Worm (Caenorhabditis elegans) whole organism, L4 larva: ENCODE data around the gene F59A6.4.

Experiments used
- D1046.2 ChIP-seq: fragments of 200-800 bp; sonication (Bioruptor generic); IDR thresholded peaks from 2 replicates; pipeline ENCODE4 v1.3.6; 2022; ENCODE audit warnings: missing genetic modification characterization, missing compliant biosample characterization
- F49E8.2 ChIP-seq: sonication (generic microtip); optimal IDR thresholded peaks from 2 replicates; lab custom pipeline; 2016; ENCODE audit warnings: missing compliant biosample characterization, mild to moderate bottlenecking, missing genetic modification characterization, borderline replicate concordance
- R02D3.7 ChIP-seq: fragments of 150-350 bp; sonication (generic microtip); optimal IDR thresholded peaks from 3 replicates; lab custom pipeline; 2014; ENCODE audit warnings: missing biosample characterization, missing genetic modification characterization
- Y48G9A.11 ChIP-seq: fragments of 200-800 bp; sonication (Bioruptor generic); IDR thresholded peaks from 2 replicates; pipeline ENCODE4 v1.3.6; 2022; ENCODE audit warnings: missing genetic modification reagents, missing genetic modification characterization, missing compliant biosample characterization
- Y5F2A.4 ChIP-seq: fragments of 200-800 bp; sonication (Bioruptor generic); optimal IDR thresholded peaks from 2 replicates; lab custom pipeline; 2018; ENCODE audit warnings: mild to moderate bottlenecking, missing genetic modification characterization, missing compliant biosample characterization
- Y75B8A.6 ChIP-seq: fragments of 200-800 bp; sonication (Bioruptor generic); IDR thresholded peaks from 2 replicates; pipeline ENCODE4 v1.3.6; 2022; ENCODE audit warnings: missing genetic modification reagents, missing genetic modification characterization, missing compliant biosample characterization
- ama-1 ChIP-seq: fragments of 150-350 bp; optimal IDR thresholded peaks from 2 replicates; lab custom pipeline; 2014; ENCODE audit warnings: inconsistent platforms, mixed read lengths
- arid-1 ChIP-seq: fragments of 200-800 bp; sonication (Bioruptor generic); conservative IDR thresholded peaks from 2 replicates; pipeline ENCODE4 v1.3.6; 2022; ENCODE audit warnings: missing genetic modification reagents, missing genetic modification characterization, missing compliant biosample characterization
- attf-4 ChIP-seq: sonication (generic microtip); optimal IDR thresholded peaks from 3 replicates; lab custom pipeline; 2017; ENCODE audit warnings: missing biosample characterization, missing genetic modification characterization
- ceh-28 ChIP-seq: fragments of 150-350 bp; optimal IDR thresholded peaks from 2 replicates; lab custom pipeline; 2014; ENCODE audit warnings: missing biosample characterization, missing genetic modification reagents, missing genetic modification characterization
- ceh-32 ChIP-seq: sonication (generic microtip); optimal IDR thresholded peaks from 2 replicates; lab custom pipeline; 2016; ENCODE audit warnings: mild to moderate bottlenecking, missing genetic modification characterization, missing compliant biosample characterization; ENCODE audit not compliant: poor library complexity
- cey-2 ChIP-seq: sonication (generic microtip); optimal IDR thresholded peaks from 3 replicates; lab custom pipeline; 2017; ENCODE audit warnings: missing genetic modification characterization, mild to moderate bottlenecking, missing compliant biosample characterization, antibody characterized with exemption, borderline replicate concordance; ENCODE audit not compliant: insufficient read depth
- ctbp-1 ChIP-seq: fragments of 200-800 bp; sonication (Bioruptor generic); IDR thresholded peaks from 2 replicates; pipeline ENCODE4 v1.3.6; 2022; ENCODE audit warnings: missing genetic modification reagents, missing genetic modification characterization, missing compliant biosample characterization
- daf-12 ChIP-seq: fragments of 150-350 bp; optimal IDR thresholded peaks from 2 replicates; lab custom pipeline; 2014; ENCODE audit warnings: missing biosample characterization, missing genetic modification reagents, missing genetic modification characterization
- daf-19 ChIP-seq: fragments of 200-800 bp; sonication (Bioruptor generic); conservative IDR thresholded peaks from 2 replicates; pipeline ENCODE4 v1.3.6; 2022; ENCODE audit warnings: missing genetic modification characterization, missing compliant biosample characterization
- dmd-8 ChIP-seq: fragments of 200-800 bp; sonication (Bioruptor generic); IDR thresholded peaks from 2 replicates; pipeline ENCODE4 v1.3.6; 2022; ENCODE audit warnings: missing genetic modification characterization, missing compliant biosample characterization
- dpl-1 ChIP-seq: fragments of 150-350 bp; optimal IDR thresholded peaks from 2 replicates; lab custom pipeline; 2014; ENCODE audit warnings: missing biosample characterization, missing genetic modification reagents, missing genetic modification characterization
- fos-1 ChIP-seq: fragments of 150-350 bp; optimal IDR thresholded peaks from 2 replicates; lab custom pipeline; 2014; ENCODE audit warnings: missing biosample characterization, missing genetic modification characterization
- jun-1 ChIP-seq: fragments of 150-350 bp; optimal IDR thresholded peaks from 2 replicates; lab custom pipeline; 2014; ENCODE audit warnings: missing biosample characterization, missing genetic modification reagents, missing genetic modification characterization
- lin-38 ChIP-seq: fragments of 200-800 bp; sonication (Bioruptor generic); IDR thresholded peaks from 2 replicates; pipeline ENCODE4 v1.3.6; 2022; ENCODE audit warnings: missing genetic modification reagents, missing genetic modification characterization, missing compliant biosample characterization
- lsy-2 ChIP-seq, 2 experiments: fragments of 150-350 bp in 1 of 2; sonication (generic microtip) in 1 of 2; optimal IDR thresholded peaks; 2 replicates each; lab custom pipeline; 2014 to 2017; ENCODE audit warnings: missing biosample characterization in 2 of 2, missing genetic modification characterization in 2 of 2
- madf-9 ChIP-seq: fragments of 200-800 bp; sonication (Bioruptor generic); conservative IDR thresholded peaks from 2 replicates; pipeline ENCODE4 v1.3.6; 2022; ENCODE audit warnings: missing genetic modification reagents, missing genetic modification characterization, missing compliant biosample characterization
- mdl-1 ChIP-seq, 2 experiments: fragments of 150-350 bp in 1 of 2; sonication (generic microtip) in 1 of 2; optimal IDR thresholded peaks; 2 replicates each; lab custom pipeline; 2014 to 2017; ENCODE audit warnings: missing biosample characterization in 2 of 2, missing genetic modification characterization in 2 of 2
- nhr-10 ChIP-seq: fragments of 150-350 bp; optimal IDR thresholded peaks from 2 replicates; lab custom pipeline; 2014; ENCODE audit warnings: missing biosample characterization, missing genetic modification characterization
- nhr-102 ChIP-seq: sonication (generic microtip); optimal IDR thresholded peaks from 2 replicates; lab custom pipeline; 2016; ENCODE audit warnings: mild to moderate bottlenecking, missing genetic modification characterization, moderate library complexity, missing compliant biosample characterization
- nhr-237 ChIP-seq: sonication (generic microtip); optimal IDR thresholded peaks from 2 replicates; lab custom pipeline; 2017; ENCODE audit warnings: missing biosample characterization, missing genetic modification characterization
- nhr-41 ChIP-seq: fragments of 200-800 bp; sonication (Bioruptor generic); IDR thresholded peaks from 2 replicates; pipeline ENCODE4 v1.3.6; 2022; ENCODE audit warnings: missing genetic modification reagents, missing genetic modification characterization, missing compliant biosample characterization
- nhr-77 ChIP-seq: fragments of 150-350 bp; optimal IDR thresholded peaks from 2 replicates; lab custom pipeline; 2014; ENCODE audit warnings: missing biosample characterization, missing genetic modification characterization
- snpc-1.2 ChIP-seq: fragments of 200-800 bp; sonication (Bioruptor generic); IDR thresholded peaks from 2 replicates; pipeline ENCODE4 v1.3.6; 2022; ENCODE audit warnings: missing genetic modification reagents, missing genetic modification characterization, missing compliant biosample characterization
- unc-62 ChIP-seq, 3 experiments: fragments of 150-350 bp in 1 of 3; sonication (generic microtip); optimal IDR thresholded peaks in 2 of 3; peaks in 1 of 3; 1 replicate in 1 of 3; 2 replicates in 2 of 3; lab custom pipeline; 2014 to 2017; ENCODE audit warnings: missing biosample characterization in 3 of 3, missing genetic modification characterization in 3 of 3, missing genetic modification reagents in 3 of 3, missing genotype in 1 of 3
- vab-7 ChIP-seq: fragments of 200-800 bp; sonication (Bioruptor generic); IDR thresholded peaks from 2 replicates; pipeline ENCODE4 v1.3.6; 2022; ENCODE audit warnings: missing genetic modification reagents, missing genetic modification characterization, missing compliant biosample characterization
- zfp-2 ChIP-seq: sonication (generic microtip); optimal IDR thresholded peaks from 2 replicates; lab custom pipeline; 2016; ENCODE audit warnings: mild to moderate bottlenecking, missing genetic modification characterization, missing compliant biosample characterization
- zfp-3 ChIP-seq: fragments of 200-800 bp; sonication (Bioruptor generic); conservative IDR thresholded peaks from 2 replicates; pipeline ENCODE4 v1.3.6; 2022; ENCODE audit warnings: missing genetic modification reagents, missing genetic modification characterization, missing compliant biosample characterization

The F59A6.4 gene

ce11 chrII:5032669-5033068 is 27.8 kb downstream of the F59A6.4 start (continued):
- TF ChIP-seq ceh-28 (tag; lab: Kevin White, UChicago) (no peak), fos-1 (tag; lab: Kevin White, UChicago) (no peak), ctbp-1 (GFP tag; lab: Robert Waterston, UW) (0 out of 2 replicates have a peak, but pooled peaks have one; percentile 41), daf-19 (peak; percentile 75; the same call in 1 of the 2 replicates)
- TF ChIP-seq, all 104 proteins: peak for 73

ce11 chrII:5033935-5034334 is 29.1 kb downstream of the F59A6.4 start, which contains the start of gene F33G12.3:
TSS of gene F33G12.3 (minus strand) at chrII:5034035.
- TF ChIP-seq nhr-77 (tag; lab: Kevin White, UChicago) (no peak), vab-7 (GFP tag; lab: Robert Waterston, UW) (no peak), ama-1 (lab: Kevin White, UChicago) (no peak), nhr-237 (no peak), dmd-8 (GFP tag; lab: Robert Waterston, UW) (no peak)
- TF ChIP-seq, all 104 proteins: peak for 0

ce11 chrII:5036128-5036527 is 31.2 kb downstream of the F59A6.4 start, which contains the start of gene lrr-1:
TSS of gene lrr-1 (minus strand) at chrII:5036439.
- no peak for TF ChIP-seq Y75B8A.6 (GFP tag; lab: Robert Waterston, UW)
- 0 out of 2 replicates have a peak, but pooled peaks have one; percentile 29 for TF ChIP-seq arid-1
- TF ChIP-seq unc-62 (GFP tag; optimal IDR thresholded peaks at IDR 0.05 in 1 of 2; lab: Kevin White, UChicago), result peak in 1 of 2 experiments; percentile 85
- TF ChIP-seq unc-62 (tag; optimal IDR thresholded peaks at IDR 0.05; lab: Kevin White, UChicago), result no peak
- TF ChIP-seq F49E8.2, result no peak

- TF ChIP-seq nhr-102 (tag; lab: Kevin White, UChicago) (no peak), dpl-1 (GFP tag; lab: Kevin White, UChicago) (peak; percentile 21), mdl-1 (tag; optimal IDR thresholded peaks at IDR 0.05; lab: Kevin White, UChicago) (no peak), cey-2 (tag; lab: Kevin White, UChicago) (no peak), ceh-32 (tag; lab: Kevin White, UChicago) (no peak), daf-12 (tag; lab: Kevin White, UChicago) (no peak), daf-19 (no peak), zfp-3 (no peak), D1046.2 (GFP tag; lab: Robert Waterston, UW) (no peak), zfp-2 (tag; lab: Kevin White, UChicago) (no peak), jun-1 (tag; lab: Kevin White, UChicago) (no peak), R02D3.7 (tag; lab: Kevin White, UChicago) (no peak), Y5F2A.4 (GFP tag; lab: Kevin White, UChicago) (no peak), nhr-41 (GFP tag; lab: Robert Waterston, UW) (no peak), snpc-1.2 (GFP tag; lab: Robert Waterston, UW) (0 out of 2 replicates have a peak, but pooled peaks have one; percentile 3), nhr-10 (tag; lab: Kevin White, UChicago) (no peak), Y48G9A.11 (GFP tag; lab: Robert Waterston, UW) (no peak), madf-9 (no peak), lsy-2 (tag; optimal IDR thresholded peaks at IDR 0.05; lab: Kevin White, UChicago) (peak in 1 of 2 experiments; percentile 40), attf-4 (tag; lab: Kevin White, UChicago) (no peak), lin-38 (peak; percentile 33), ctbp-1 (GFP tag; lab: Robert Waterston, UW) (no peak), unc-62 (GFP tag; optimal IDR thresholded peaks at IDR 0.05 in 1 of 2; lab: Kevin White, UChicago) (no peak), unc-62 (tag; optimal IDR thresholded peaks at IDR 0.05; lab: Kevin White, UChicago) (no peak)
These were observed 35.0 kb downstream of the F59A6.4 start, which contains the start of gene golg-2 for ce11 chrII:5039912-5040311. TSS of gene golg-2 (minus strand) at chrII:5040091.
